Worm (Caenorhabditis elegans): ENCODE results near the gene aptf-2.

The aptf-2 gene

DNA sequence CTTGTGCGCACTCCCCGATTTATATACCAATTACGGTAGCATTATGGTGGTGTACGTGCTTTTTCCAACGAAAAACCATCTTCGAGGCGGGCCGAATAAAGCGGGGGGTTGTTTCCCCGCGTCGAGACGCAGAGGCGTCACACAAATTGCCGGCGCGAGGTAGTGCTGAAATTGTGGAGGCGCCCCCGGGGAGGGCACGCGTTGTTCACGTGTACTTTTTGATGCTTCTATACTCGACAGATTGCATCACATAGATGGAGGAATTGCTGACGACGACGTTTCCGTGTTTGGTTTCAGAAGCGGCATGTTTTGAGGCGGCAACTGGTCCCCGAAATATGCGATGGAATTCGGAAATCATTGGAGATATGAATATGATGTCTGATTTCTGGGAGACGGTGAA, 20.6 kb downstream of the aptf-2 start:
- TF ChIP-seq sem-4 (tag; optimal IDR thresholded peaks at IDR 0.05) (peak; percentile 83), aly-2 (tag; optimal IDR thresholded peaks at IDR 0.05) (no peak), ceh-82 (tag; optimal IDR thresholded peaks at IDR 0.05) (no peak), nhr-21 (tag; optimal IDR thresholded peaks at IDR 0.05) (peak; percentile 93), elt-1 (tag; optimal IDR thresholded peaks at IDR 0.05) (no peak), sma-3 (GFP tag; optimal IDR thresholded peaks at IDR 0.05) (peak; percentile 97), nhr-11 (tag; optimal IDR thresholded peaks at IDR 0.05) (no peak), R02D3.7 (tag; optimal IDR thresholded peaks at IDR 0.05) (no peak), unc-62 (GFP tag; optimal IDR thresholded peaks at IDR 0.05) (no peak), Y55F3AM.14 (GFP tag; optimal IDR thresholded peaks at IDR 0.05) (peak; percentile 85), nhr-237 (tag; optimal IDR thresholded peaks at IDR 0.05) (no peak), F13H6.1 (tag; optimal IDR thresholded peaks at IDR 0.05) (peak; percentile 91), lin-39 (tag; optimal IDR thresholded peaks at IDR 0.05) (no peak), blmp-1 (tag; optimal IDR thresholded peaks at IDR 0.05; ENCODE audit: insufficient read depth) (peak; percentile 60), mab-5 (tag; optimal IDR thresholded peaks at IDR 0.05) (no peak), ztf-11 (tag; optimal IDR thresholded peaks at IDR 0.05) (no peak), lin-13 (GFP tag; optimal IDR thresholded peaks at IDR 0.05) (peak; percentile 76), nhr-6 (tag; optimal IDR thresholded peaks at IDR 0.05) (peak; percentile 31), peb-1 (tag; optimal IDR thresholded peaks at IDR 0.05) (no peak), gmeb-1 (tag; optimal IDR thresholded peaks at IDR 0.05) (peak; percentile 69), mdl-1 (tag; optimal IDR thresholded peaks at IDR 0.05) (peak; percentile 73 to 91), ceh-16 (tag; optimal IDR thresholded peaks at IDR 0.05) (peak; percentile 9), unc-55 (GFP tag; optimal IDR thresholded peaks at IDR 0.05) (peak; percentile 86), sma-9 (GFP tag; optimal IDR thresholded peaks at IDR 0.05) (peak; percentile 99), sma-9 (tag; optimal IDR thresholded peaks at IDR 0.05) (peak; percentile 33), ama-1 (optimal IDR thresholded peaks at IDR 0.05) (no peak), nhr-77 (tag; optimal IDR thresholded peaks at IDR 0.05) (no peak), lsy-2 (tag; optimal IDR thresholded peaks at IDR 0.05) (peak in 1 of 2 experiments; percentile 85), snpc-4 (tag; optimal IDR thresholded peaks at IDR 0.05) (peak; percentile 31), zag-1 (tag; optimal IDR thresholded peaks at IDR 0.05) (peak; percentile 69), fos-1 (tag; optimal IDR thresholded peaks at IDR 0.05) (peak; percentile 81), lin-11 (tag; optimal IDR thresholded peaks at IDR 0.05) (peak; percentile 70), egl-27 (tag; optimal IDR thresholded peaks at IDR 0.05) (peak; percentile 94), elt-3 (tag; optimal IDR thresholded peaks at IDR 0.05) (no peak), ztf-1 (GFP tag; conservative IDR thresholded peaks at IDR 0.05) (no peak), nhr-129 (tag; optimal IDR thresholded peaks at IDR 0.05) (peak; percentile 100), dmd-4 (tag; optimal IDR thresholded peaks at IDR 0.05) (no peak), crh-2 (tag; optimal IDR thresholded peaks at IDR 0.05) (peak; percentile 89), mbf-1 (tag; optimal IDR thresholded peaks at IDR 0.05) (no peak), C34F6.9 (tag; optimal IDR thresholded peaks at IDR 0.05) (peak; percentile 87), nhr-25 (tag; optimal IDR thresholded peaks at IDR 0.05) (peak; percentile 91), nhr-12 (tag; optimal IDR thresholded peaks at IDR 0.05) (no peak)

DNA sequence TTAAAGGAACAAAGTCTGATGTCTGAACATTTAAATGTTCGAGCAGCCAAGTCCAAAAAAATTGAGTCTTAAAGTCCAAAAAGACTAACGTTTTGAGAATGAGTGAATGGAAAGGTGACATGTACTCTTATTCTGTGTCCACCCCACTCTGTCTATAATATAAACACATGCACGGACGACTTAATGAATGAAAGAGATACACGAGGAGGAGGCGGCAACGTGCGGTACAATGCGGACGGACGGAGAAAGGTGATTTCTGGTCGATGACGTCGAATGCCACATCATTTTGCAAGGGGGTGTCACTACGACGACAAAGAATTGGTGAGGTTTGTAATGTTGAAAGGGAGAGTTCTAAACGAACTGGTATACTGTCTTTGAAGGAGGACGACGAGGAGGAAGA, 21.2 kb downstream of the aptf-2 start:
- TF ChIP-seq sem-4 (tag; optimal IDR thresholded peaks at IDR 0.05) (no peak), unc-62 (GFP tag; optimal IDR thresholded peaks at IDR 0.05) (no peak), fos-1 (tag; optimal IDR thresholded peaks at IDR 0.05) (peak; percentile 8), lin-39 (tag; optimal IDR thresholded peaks at IDR 0.05) (no peak), Y55F3AM.14 (GFP tag; optimal IDR thresholded peaks at IDR 0.05) (no peak), unc-55 (GFP tag; optimal IDR thresholded peaks at IDR 0.05) (no peak), mbf-1 (tag; optimal IDR thresholded peaks at IDR 0.05) (no peak), elt-1 (tag; optimal IDR thresholded peaks at IDR 0.05) (no peak), lsy-2 (tag; optimal IDR thresholded peaks at IDR 0.05) (no peak), blmp-1 (tag; optimal IDR thresholded peaks at IDR 0.05; ENCODE audit: insufficient read depth) (peak; percentile 59), lin-13 (GFP tag; optimal IDR thresholded peaks at IDR 0.05) (no peak)

DNA sequence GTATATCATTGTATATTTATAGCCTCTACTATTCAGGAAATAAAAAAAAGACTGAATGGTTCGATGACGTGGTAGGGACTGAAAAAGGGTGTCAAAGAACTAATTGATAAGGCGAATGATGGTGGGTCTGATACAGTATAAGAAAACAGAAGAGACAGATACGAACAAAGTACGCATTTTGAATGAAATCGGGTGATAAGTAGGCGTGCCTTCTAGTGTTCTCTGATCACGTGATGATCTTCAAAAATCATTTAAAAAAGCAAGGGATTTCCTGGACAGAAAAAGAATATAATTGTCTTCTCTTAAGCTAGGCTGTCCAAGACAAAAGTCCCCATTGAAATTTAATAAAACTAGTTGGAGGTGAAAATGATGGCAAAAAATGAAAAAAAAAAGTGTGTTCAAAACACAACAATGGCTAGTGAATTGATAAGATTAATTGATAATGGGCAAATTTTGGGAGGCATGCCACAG, 22.6 kb downstream of the aptf-2 start:
- TF ChIP-seq nhr-23 (tag; optimal IDR thresholded peaks at IDR 0.05) (no peak), crh-2 (tag; optimal IDR thresholded peaks at IDR 0.05) (peak; percentile 83), R02D3.7 (tag; optimal IDR thresholded peaks at IDR 0.05) (no peak), sem-4 (tag; optimal IDR thresholded peaks at IDR 0.05) (no peak), aly-2 (tag; optimal IDR thresholded peaks at IDR 0.05) (no peak), ceh-16 (tag; optimal IDR thresholded peaks at IDR 0.05) (no peak), nhr-11 (tag; optimal IDR thresholded peaks at IDR 0.05) (no peak), ztf-11 (tag; optimal IDR thresholded peaks at IDR 0.05) (no peak), ceh-82 (tag; optimal IDR thresholded peaks at IDR 0.05) (no peak), lin-11 (tag; optimal IDR thresholded peaks at IDR 0.05) (no peak), gmeb-1 (tag; optimal IDR thresholded peaks at IDR 0.05) (peak; percentile 34), blmp-1 (tag; optimal IDR thresholded peaks at IDR 0.05; ENCODE audit: insufficient read depth) (no peak), elt-1 (tag; optimal IDR thresholded peaks at IDR 0.05) (no peak), F13H6.1 (tag; optimal IDR thresholded peaks at IDR 0.05) (peak; percentile 9), nhr-6 (tag; optimal IDR thresholded peaks at IDR 0.05) (no peak), ztf-1 (GFP tag; conservative IDR thresholded peaks at IDR 0.05) (no peak), nhr-77 (tag; optimal IDR thresholded peaks at IDR 0.05) (no peak), nhr-237 (tag; optimal IDR thresholded peaks at IDR 0.05) (no peak), nhr-21 (tag; optimal IDR thresholded peaks at IDR 0.05) (peak; percentile 62), skn-1 (tag; optimal IDR thresholded peaks at IDR 0.05) (no peak), sma-9 (GFP tag; optimal IDR thresholded peaks at IDR 0.05) (peak; percentile 74), sma-9 (tag; optimal IDR thresholded peaks at IDR 0.05) (no peak), peb-1 (tag; optimal IDR thresholded peaks at IDR 0.05) (no peak), nhr-25 (tag; optimal IDR thresholded peaks at IDR 0.05) (peak; percentile 8), unc-39 (tag; optimal IDR thresholded peaks at IDR 0.05) (no peak), mbf-1 (tag; optimal IDR thresholded peaks at IDR 0.05) (no peak), nhr-12 (tag; optimal IDR thresholded peaks at IDR 0.05) (no peak), nhr-129 (tag; optimal IDR thresholded peaks at IDR 0.05) (peak; percentile 68), unc-62 (GFP tag; optimal IDR thresholded peaks at IDR 0.05) (no peak), fos-1 (tag; optimal IDR thresholded peaks at IDR 0.05) (peak; percentile 63), dmd-4 (tag; optimal IDR thresholded peaks at IDR 0.05) (no peak), ZK546.5 (tag; optimal IDR thresholded peaks at IDR 0.05) (no peak)
